Worm (Caenorhabditis elegans): ENCODE data around the gene R13A5.7.

R13A5.7 gene

ce11 chrIII:7570083-7570695 lies at the start of gene R13A5.7:
Gene R13A5.7, minus strand, starts transcription at chrIII:7570133.
- TF ChIP-seq crh-2 (tag; optimal IDR thresholded peaks at IDR 0.05) (peak; percentile 89), nhr-11 (tag; optimal IDR thresholded peaks at IDR 0.05) (no peak), elt-1 (tag; optimal IDR thresholded peaks at IDR 0.05) (no peak), aly-2 (tag; optimal IDR thresholded peaks at IDR 0.05) (no peak), lsy-2 (tag; optimal IDR thresholded peaks at IDR 0.05) (peak; percentile 60 to 87), nhr-77 (tag; optimal IDR thresholded peaks at IDR 0.05) (no peak), unc-62 (GFP tag; optimal IDR thresholded peaks at IDR 0.05) (no peak), sem-4 (tag; optimal IDR thresholded peaks at IDR 0.05) (peak; percentile 85), egl-27 (tag; optimal IDR thresholded peaks at IDR 0.05) (peak; percentile 60), Y55F3AM.14 (GFP tag; optimal IDR thresholded peaks at IDR 0.05) (no peak), ztf-1 (GFP tag; conservative IDR thresholded peaks at IDR 0.05) (no peak), unc-39 (tag; optimal IDR thresholded peaks at IDR 0.05) (no peak), nhr-237 (tag; optimal IDR thresholded peaks at IDR 0.05) (no peak), F13H6.1 (tag; optimal IDR thresholded peaks at IDR 0.05) (peak; percentile 92), mbf-1 (tag; optimal IDR thresholded peaks at IDR 0.05) (no peak), lin-11 (tag; optimal IDR thresholded peaks at IDR 0.05) (no peak), mdl-1 (tag; optimal IDR thresholded peaks at IDR 0.05) (peak; percentile 90 to 91), nhr-12 (tag; optimal IDR thresholded peaks at IDR 0.05) (no peak), lin-13 (GFP tag; optimal IDR thresholded peaks at IDR 0.05) (peak; percentile 62), fos-1 (tag; optimal IDR thresholded peaks at IDR 0.05) (peak; percentile 87), mab-5 (tag; optimal IDR thresholded peaks at IDR 0.05) (peak; percentile 34), ama-1 (optimal IDR thresholded peaks at IDR 0.05) (no peak), C34F6.9 (tag; optimal IDR thresholded peaks at IDR 0.05) (peak; percentile 88), sma-9 (GFP tag; optimal IDR thresholded peaks at IDR 0.05) (peak; percentile 78), sma-9 (tag; optimal IDR thresholded peaks at IDR 0.05) (no peak), lin-39 (tag; optimal IDR thresholded peaks at IDR 0.05) (no peak), nhr-25 (tag; optimal IDR thresholded peaks at IDR 0.05) (peak; percentile 39), gmeb-1 (tag; optimal IDR thresholded peaks at IDR 0.05) (peak; percentile 63), nhr-10 (tag; optimal IDR thresholded peaks at IDR 0.05) (no peak), ceh-16 (tag; optimal IDR thresholded peaks at IDR 0.05) (peak; percentile 73), ztf-4 (tag; optimal IDR thresholded peaks at IDR 0.05) (peak; percentile 68), ceh-82 (tag; optimal IDR thresholded peaks at IDR 0.05) (no peak), unc-55 (GFP tag; optimal IDR thresholded peaks at IDR 0.05) (peak; percentile 72), nhr-21 (tag; optimal IDR thresholded peaks at IDR 0.05) (peak; percentile 82), peb-1 (tag; optimal IDR thresholded peaks at IDR 0.05) (no peak), sma-3 (GFP tag; optimal IDR thresholded peaks at IDR 0.05) (peak; percentile 50), zag-1 (tag; optimal IDR thresholded peaks at IDR 0.05) (peak; percentile 60), dmd-4 (tag; optimal IDR thresholded peaks at IDR 0.05) (no peak), alr-1 (tag; optimal IDR thresholded peaks at IDR 0.05) (no peak), nhr-129 (tag; optimal IDR thresholded peaks at IDR 0.05) (peak; percentile 94), ZK546.5 (tag; optimal IDR thresholded peaks at IDR 0.05) (no peak), blmp-1 (tag; optimal IDR thresholded peaks at IDR 0.05; ENCODE audit: insufficient read depth) (peak; percentile 40), nhr-23 (tag; optimal IDR thresholded peaks at IDR 0.05) (no peak), ztf-11 (tag; optimal IDR thresholded peaks at IDR 0.05) (no peak), snpc-4 (tag; optimal IDR thresholded peaks at IDR 0.05) (peak; percentile 45), R02D3.7 (tag; optimal IDR thresholded peaks at IDR 0.05) (no peak), skn-1 (tag; optimal IDR thresholded peaks at IDR 0.05) (no peak), nhr-6 (tag; optimal IDR thresholded peaks at IDR 0.05) (peak; percentile 37), elt-3 (tag; optimal IDR thresholded peaks at IDR 0.05) (no peak)

Measured in whole organism, L2 larva.